Worm (Caenorhabditis elegans) whole organism, L3 larva: ENCODE results near the gene F36D3.1.

ENCODE experiments used
- aly-2 ChIP-seq: fragments of 150-350 bp; optimal IDR thresholded peaks from 2 replicates; lab custom pipeline; 2014; ENCODE audit warnings: missing biosample characterization, missing genetic modification characterization
- ceh-9 ChIP-seq: sonication (generic microtip); optimal IDR thresholded peaks from 2 replicates; lab custom pipeline; 2018; ENCODE audit warnings: missing biosample characterization, missing genetic modification characterization
- elt-3 ChIP-seq, 3 experiments: fragments of 150-350 bp in 1 of 3; sonication (generic microtip) in 2 of 3; optimal IDR thresholded peaks; 2 replicates in 2 of 3; 4 replicates in 1 of 3; lab custom pipeline; 2014 to 2017; ENCODE audit warnings: missing biosample characterization in 3 of 3, missing genetic modification characterization in 3 of 3
- mdl-1 ChIP-seq: fragments of 150-350 bp; optimal IDR thresholded peaks from 2 replicates; lab custom pipeline; 2014; ENCODE audit warnings: missing biosample characterization, missing genetic modification characterization
- nhr-237 ChIP-seq: fragments of 150-350 bp; optimal IDR thresholded peaks from 2 replicates; lab custom pipeline; 2014; ENCODE audit warnings: missing biosample characterization, missing genetic modification characterization
- sea-2 ChIP-seq: fragments of 150-350 bp; sonication (generic microtip); optimal IDR thresholded peaks from 4 replicates; lab custom pipeline; 2014; ENCODE audit warnings: missing biosample characterization, missing genetic modification reagents, missing genetic modification characterization
- snpc-4 ChIP-seq: fragments of 150-350 bp; optimal IDR thresholded peaks from 2 replicates; lab custom pipeline; 2014; ENCODE audit warnings: missing biosample characterization, missing genetic modification characterization

ce11 chrV:16550680-16551079, 51.5 kb downstream of the F36D3.1 start, which contains the start of gene srbc-65:
- TF ChIP-seq nhr-237 (tag; lab: Kevin White, UChicago): no peak
- TF ChIP-seq sea-2 (GFP tag; lab: Kevin White, UChicago): no peak
- TF ChIP-seq elt-3 (tag; optimal IDR thresholded peaks at IDR 0.05; lab: Kevin White, UChicago): no peak
- no peak for TF ChIP-seq ceh-9 (tag; lab: Kevin White, UChicago)
- no peak for TF ChIP-seq aly-2 (tag; lab: Kevin White, UChicago)
- no peak for TF ChIP-seq snpc-4 (tag; lab: Kevin White, UChicago)
- no peak for TF ChIP-seq mdl-1 (tag; lab: Kevin White, UChicago)
